Worm (Caenorhabditis elegans) whole organism, mixed stage, embryonic: Measurements from ENCODE around the gene srz-6.

Experiments used
- M03D4.4 ChIP-seq: sonication (generic microtip); optimal IDR thresholded peaks from 2 replicates; lab custom pipeline; 2017; ENCODE audit warnings: mild to moderate bottlenecking, missing genetic modification characterization, missing compliant biosample characterization
- elt-3 ChIP-seq: fragments of 150-350 bp; optimal IDR thresholded peaks from 2 replicates; lab custom pipeline; 2014; ENCODE audit warnings: missing biosample characterization, missing genetic modification characterization
- nhr-237 ChIP-seq: fragments of 150-350 bp; optimal IDR thresholded peaks from 2 replicates; lab custom pipeline; 2014; ENCODE audit warnings: missing biosample characterization, missing genetic modification characterization
- nhr-76 ChIP-seq: sonication (generic microtip); optimal IDR thresholded peaks from 2 replicates; lab custom pipeline; 2017; ENCODE audit warnings: missing biosample characterization, missing genetic modification characterization
- ztf-11 ChIP-seq: fragments of 150-350 bp; optimal IDR thresholded peaks from 2 replicates; lab custom pipeline; 2014; ENCODE audit warnings: missing biosample characterization, missing genetic modification characterization

- TF ChIP-seq elt-3 (tag; lab: Kevin White, UChicago) (no peak), M03D4.4 (tag; lab: Kevin White, UChicago) (no peak), nhr-237 (tag; lab: Kevin White, UChicago) (no peak), ztf-11 (no peak), nhr-76 (tag; lab: Kevin White, UChicago) (no peak)
Observed at ce11 chrII:12489903-12490302, 2.1 kb upstream of the srz-6 start, which contains the start of gene T21B4.15.
